Fruit fly (Drosophila melanogaster): ENCODE data around the gene Alp1.

DNA sequence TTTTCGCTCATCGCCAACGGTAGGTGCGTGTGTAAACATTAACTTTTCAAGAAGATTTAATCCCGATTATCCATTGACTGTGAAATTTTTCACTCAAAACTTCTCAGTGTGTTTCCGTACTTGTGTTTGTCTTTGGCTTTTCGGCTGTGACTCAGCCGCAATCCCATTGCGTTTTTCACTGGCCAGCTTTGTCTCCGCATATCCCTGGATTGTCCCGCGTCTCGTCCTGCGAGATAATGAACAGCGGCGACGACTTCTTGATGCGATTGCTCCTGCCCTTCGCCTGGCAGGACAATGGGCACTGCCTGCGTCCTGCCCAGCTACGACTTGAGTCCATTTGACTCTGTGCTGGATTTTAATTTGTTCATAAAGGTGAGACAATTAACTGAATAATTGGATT, 37.5 kb upstream of the Alp1 start:
- no peak for TF ChIP-seq CG34367 (tag; optimal IDR thresholded peaks at IDR 0.05)
- no peak for TF ChIP-seq CG8301 (tag; optimal IDR thresholded peaks at IDR 0.05)
- TF ChIP-seq Snoo (tag; optimal IDR thresholded peaks at IDR 0.05): no peak
- TF ChIP-seq CG17806 (tag; optimal IDR thresholded peaks at IDR 0.05): no peak
- no peak for TF ChIP-seq EcR (GFP tag; optimal IDR thresholded peaks at IDR 0.05)
- no peak for TF ChIP-seq Pif1B (GFP tag; optimal IDR thresholded peaks at IDR 0.05)
- TF ChIP-seq CG13204 (GFP tag; optimal IDR thresholded peaks at IDR 0.05): no peak
- no peak for TF ChIP-seq D1 (tag; optimal IDR thresholded peaks at IDR 0.05)
- no peak for TF ChIP-seq CG10348 (GFP tag; IDR thresholded peaks at IDR 0.05)
- TF ChIP-seq CG4496 (GFP tag; IDR thresholded peaks at IDR 0.05): no peak
- TF ChIP-seq Pif1A (GFP tag; optimal IDR thresholded peaks at IDR 0.05): no peak
- no peak for TF ChIP-seq CG8159 (tag; optimal IDR thresholded peaks at IDR 0.05)
